Worm (Caenorhabditis elegans): ENCODE data around the gene F28A12.3.

DNA sequence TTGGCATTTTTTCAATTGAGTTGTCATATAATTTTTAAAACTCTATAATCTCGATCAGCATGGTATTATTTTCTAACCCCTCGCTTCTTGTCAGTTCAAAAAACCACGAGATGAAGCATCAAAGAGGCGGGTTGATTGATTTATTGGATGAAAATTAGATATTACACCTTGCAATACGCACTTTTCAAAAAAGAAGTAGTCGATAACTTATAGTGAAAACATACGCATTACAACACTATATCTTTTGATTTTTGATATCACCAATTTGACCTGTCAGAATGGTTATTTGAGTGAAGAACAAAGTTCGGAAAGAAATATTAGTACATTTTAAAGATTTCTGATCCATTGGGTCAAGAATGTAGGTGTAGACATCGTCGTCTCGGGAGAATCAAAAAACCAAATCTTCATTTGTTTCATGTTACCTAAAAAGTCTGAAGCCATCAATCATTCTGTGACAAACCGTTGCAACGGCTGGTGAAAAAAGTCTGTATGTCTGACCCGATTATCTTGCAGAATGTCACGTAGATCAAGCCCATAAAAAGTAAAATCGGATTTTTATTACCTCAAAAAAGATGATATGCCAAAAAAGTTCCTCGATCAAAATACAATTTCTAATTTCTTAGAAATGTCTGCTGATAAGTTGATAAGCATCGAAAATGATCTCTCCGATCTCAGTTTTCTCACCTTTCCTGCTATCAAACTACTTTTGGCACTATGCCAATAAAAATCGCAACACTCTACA is 12.1 kb upstream of the F28A12.3 start:
- TF ChIP-seq nfya-1 (tag; optimal IDR thresholded peaks at IDR 0.05; ENCODE audit: borderline replicate concordance, insufficient read depth) (no peak), F22D6.2 (tag; optimal IDR thresholded peaks at IDR 0.05) (no peak), unc-62 (GFP tag; optimal IDR thresholded peaks at IDR 0.05) (no peak), C06A6.2 (GFP tag; conservative IDR thresholded peaks at IDR 0.05) (no peak), cebp-1 (GFP tag; IDR thresholded peaks at IDR 0.05) (no peak), cebp-1 (tag; optimal IDR thresholded peaks at IDR 0.05) (no peak), rpc-1 (optimal IDR thresholded peaks at IDR 0.05) (no peak), rpc-1 (tag; optimal IDR thresholded peaks at IDR 0.05) (no peak), madf-8 (GFP tag; conservative IDR thresholded peaks at IDR 0.05) (no peak), somi-1 (GFP tag; optimal IDR thresholded peaks at IDR 0.05) (no peak), F10E7.11 (tag; optimal IDR thresholded peaks at IDR 0.05) (no peak)
